Worm (Caenorhabditis elegans): ENCODE results near the gene D1046.2.
A peak's percentile ranks its signal among the peaks of the same experiment; 100 is the strongest.

Gene D1046.2

DNA sequence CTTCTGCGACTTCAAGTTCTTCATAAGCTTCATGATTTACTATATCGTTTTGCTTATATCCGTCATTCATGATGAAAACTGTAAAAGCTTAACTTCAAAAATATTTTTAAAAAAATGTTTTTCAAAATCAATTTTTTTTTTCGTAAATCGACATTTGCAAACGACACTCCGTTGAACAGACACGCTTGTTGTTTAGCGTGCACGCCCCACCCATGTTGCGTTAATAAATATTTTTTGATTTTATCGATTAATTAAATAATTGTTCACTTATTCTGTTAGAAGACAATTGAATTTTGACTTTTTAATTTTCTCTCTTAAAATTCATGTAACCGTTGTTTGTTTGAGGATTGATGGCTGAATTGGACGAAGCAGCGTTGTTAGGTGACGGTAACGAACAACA is at the start of gene D1046.2, which contains the start of gene cfim-2:
Gene D1046.2, minus strand, starts transcription at position 78 of the 400 bp plus-strand sequence.
Gene cfim-2, plus strand, starts transcription at position 335 of the 400 bp plus-strand sequence.
- TF ChIP-seq C34F6.9 (tag; optimal IDR thresholded peaks at IDR 0.05), result peak; percentile 45
- no peak for TF ChIP-seq ztf-11 (tag; optimal IDR thresholded peaks at IDR 0.05)
- no peak for TF ChIP-seq mbf-1 (tag; optimal IDR thresholded peaks at IDR 0.05)
- TF ChIP-seq sem-4 (tag; optimal IDR thresholded peaks at IDR 0.05), result no peak
- TF ChIP-seq gmeb-1 (tag; optimal IDR thresholded peaks at IDR 0.05), result peak; percentile 42
- TF ChIP-seq dmd-4 (tag; optimal IDR thresholded peaks at IDR 0.05), result no peak
- TF ChIP-seq lin-13 (GFP tag; optimal IDR thresholded peaks at IDR 0.05), result no peak
- TF ChIP-seq ztf-4 (tag; optimal IDR thresholded peaks at IDR 0.05), result no peak
- TF ChIP-seq sma-3 (GFP tag; optimal IDR thresholded peaks at IDR 0.05), result no peak
- peak in 1 of 2 experiments; percentile 51 for TF ChIP-seq lsy-2 (tag; optimal IDR thresholded peaks at IDR 0.05)
- TF ChIP-seq mab-5 (tag; optimal IDR thresholded peaks at IDR 0.05), result no peak
- no peak for TF ChIP-seq nhr-237 (tag; optimal IDR thresholded peaks at IDR 0.05)
- no peak for TF ChIP-seq blmp-1 (tag; optimal IDR thresholded peaks at IDR 0.05; ENCODE audit: insufficient read depth)
- no peak for TF ChIP-seq unc-39 (tag; optimal IDR thresholded peaks at IDR 0.05)
- no peak for TF ChIP-seq sma-9 (GFP tag; optimal IDR thresholded peaks at IDR 0.05)
- TF ChIP-seq sma-9 (tag; optimal IDR thresholded peaks at IDR 0.05), result no peak
- no peak for TF ChIP-seq snpc-4 (tag; optimal IDR thresholded peaks at IDR 0.05)
- no peak for TF ChIP-seq nhr-11 (tag; optimal IDR thresholded peaks at IDR 0.05)
- TF ChIP-seq unc-55 (GFP tag; optimal IDR thresholded peaks at IDR 0.05), result peak; percentile 52
- TF ChIP-seq nhr-129 (tag; optimal IDR thresholded peaks at IDR 0.05), result no peak

- TF ChIP-seq ama-1 (optimal IDR thresholded peaks at IDR 0.05), result no peak
- no peak for TF ChIP-seq mbf-1 (tag; optimal IDR thresholded peaks at IDR 0.05)
- TF ChIP-seq egl-27 (tag; optimal IDR thresholded peaks at IDR 0.05), result no peak
- TF ChIP-seq mab-5 (tag; optimal IDR thresholded peaks at IDR 0.05), result no peak
- TF ChIP-seq fos-1 (tag; optimal IDR thresholded peaks at IDR 0.05), result no peak
- no peak for TF ChIP-seq Y55F3AM.14 (GFP tag; optimal IDR thresholded peaks at IDR 0.05)
- no peak for TF ChIP-seq nhr-10 (tag; optimal IDR thresholded peaks at IDR 0.05)
- no peak for TF ChIP-seq ztf-11 (tag; optimal IDR thresholded peaks at IDR 0.05)
- TF ChIP-seq elt-1 (tag; optimal IDR thresholded peaks at IDR 0.05), result no peak
- TF ChIP-seq skn-1 (tag; optimal IDR thresholded peaks at IDR 0.05), result no peak
- no peak for TF ChIP-seq F13H6.1 (tag; optimal IDR thresholded peaks at IDR 0.05)
- TF ChIP-seq elt-3 (tag; optimal IDR thresholded peaks at IDR 0.05), result no peak
- TF ChIP-seq nhr-77 (tag; optimal IDR thresholded peaks at IDR 0.05), result no peak
- no peak for TF ChIP-seq nhr-237 (tag; optimal IDR thresholded peaks at IDR 0.05)
- no peak for TF ChIP-seq ztf-4 (tag; optimal IDR thresholded peaks at IDR 0.05)
- TF ChIP-seq dmd-4 (tag; optimal IDR thresholded peaks at IDR 0.05), result no peak
- TF ChIP-seq unc-62 (GFP tag; optimal IDR thresholded peaks at IDR 0.05), result no peak
- TF ChIP-seq snpc-4 (tag; optimal IDR thresholded peaks at IDR 0.05), result no peak
- no peak for TF ChIP-seq nhr-6 (tag; optimal IDR thresholded peaks at IDR 0.05)
- no peak for TF ChIP-seq nhr-12 (tag; optimal IDR thresholded peaks at IDR 0.05)
These were observed 49.4 kb upstream of the D1046.2 start, which contains the start of gene pdzd-8 for ce11 chrIV:8975331-8975625. pdzd-8 (plus strand) TSS chrIV:8975526.

- TF ChIP-seq nhr-11 (tag; optimal IDR thresholded peaks at IDR 0.05) (no peak), fos-1 (tag; optimal IDR thresholded peaks at IDR 0.05) (no peak), lin-11 (tag; optimal IDR thresholded peaks at IDR 0.05) (no peak), ceh-82 (tag; optimal IDR thresholded peaks at IDR 0.05) (no peak), lsy-2 (tag; optimal IDR thresholded peaks at IDR 0.05) (peak in 1 of 2 experiments; percentile 63), nhr-129 (tag; optimal IDR thresholded peaks at IDR 0.05) (peak; percentile 42), sma-9 (GFP tag; optimal IDR thresholded peaks at IDR 0.05) (peak; percentile 36), sma-9 (tag; optimal IDR thresholded peaks at IDR 0.05) (no peak), crh-2 (tag; optimal IDR thresholded peaks at IDR 0.05) (peak; percentile 10), C34F6.9 (tag; optimal IDR thresholded peaks at IDR 0.05) (peak; percentile 56), unc-39 (tag; optimal IDR thresholded peaks at IDR 0.05) (no peak), F13H6.1 (tag; optimal IDR thresholded peaks at IDR 0.05) (peak; percentile 34), ztf-4 (tag; optimal IDR thresholded peaks at IDR 0.05) (peak; percentile 17), alr-1 (tag; optimal IDR thresholded peaks at IDR 0.05) (no peak), mdl-1 (tag; optimal IDR thresholded peaks at IDR 0.05) (no peak)
These were observed 48.9 kb upstream of the D1046.2 start for ce11 chrIV:8974543-8975330.
